Worm (Caenorhabditis elegans): ENCODE measurements around the gene C08G9.2.

The C08G9.2 gene

DNA sequence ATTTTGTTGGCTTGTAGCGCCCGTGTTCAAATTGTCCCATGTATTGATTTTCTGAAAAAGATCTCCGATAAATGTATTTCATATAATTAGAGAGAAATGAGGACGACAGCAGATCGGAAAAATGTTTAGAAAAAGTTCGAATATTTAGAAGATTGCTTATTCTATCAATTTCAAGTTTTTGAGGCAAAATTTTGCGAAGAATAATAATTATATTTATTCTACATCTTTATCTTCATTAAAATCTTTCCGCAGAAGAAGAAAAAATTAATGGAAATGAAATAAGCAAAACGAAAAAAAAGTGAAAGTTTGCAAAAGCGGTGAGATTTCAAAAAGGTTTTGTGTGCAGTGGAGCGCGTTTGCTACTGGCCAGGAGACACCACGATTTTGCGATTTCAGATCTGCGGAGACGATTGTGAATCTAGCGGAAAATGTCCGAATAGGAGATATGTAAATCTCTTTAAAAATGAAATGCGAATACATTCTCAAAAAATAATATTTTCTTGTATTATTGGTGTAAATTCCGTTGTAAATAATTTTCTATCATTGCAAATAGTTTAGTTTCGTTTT is 18.5 kb downstream of the C08G9.2 start, which contains the start of gene nrde-4 (continued):
- TF ChIP-seq lin-40 (tag; optimal IDR thresholded peaks at IDR 0.05) = peak; percentile 8
- TF ChIP-seq hlh-26 (GFP tag; conservative IDR thresholded peaks at IDR 0.05) = no peak
- no peak for TF ChIP-seq snpc-3.4 (tag; optimal IDR thresholded peaks at IDR 0.05)
- TF ChIP-seq lsy-27 (tag; optimal IDR thresholded peaks at IDR 0.05; ENCODE audit: borderline replicate concordance, insufficient read depth) = peak; percentile 31
- TF ChIP-seq mcd-1 (GFP tag; IDR thresholded peaks at IDR 0.05) = peak; percentile 95
- TF ChIP-seq hmg-1.2 (GFP tag; IDR thresholded peaks at IDR 0.05) = peak; percentile 31; the same call in 1 of the 2 replicates
- TF ChIP-seq ztf-22 (GFP tag; optimal IDR thresholded peaks at IDR 0.05) = no peak
- TF ChIP-seq dpl-1 (GFP tag; optimal IDR thresholded peaks at IDR 0.05) = no peak
- no peak for TF ChIP-seq F57C9.4 (tag; optimal IDR thresholded peaks at IDR 0.05)
- no peak for TF ChIP-seq ztf-6 (GFP tag; IDR thresholded peaks at IDR 0.05)
- TF ChIP-seq egl-44 (GFP tag; IDR thresholded peaks at IDR 0.05) = no peak
- no peak for TF ChIP-seq madf-8 (GFP tag; conservative IDR thresholded peaks at IDR 0.05)
- no peak for TF ChIP-seq F55B11.4 (tag; optimal IDR thresholded peaks at IDR 0.05; ENCODE audit: borderline replicate concordance, insufficient read depth)
- no peak for TF ChIP-seq him-1 (tag; optimal IDR thresholded peaks at IDR 0.05)
- peak; percentile 51 for TF ChIP-seq nhr-80 (tag; optimal IDR thresholded peaks at IDR 0.05)
- TF ChIP-seq bed-1 (GFP tag; IDR thresholded peaks at IDR 0.05) = no peak
- peak; percentile 12 for TF ChIP-seq ztf-18 (tag; optimal IDR thresholded peaks at IDR 0.05)
- TF ChIP-seq attf-6 (GFP tag; IDR thresholded peaks at IDR 0.05) = no peak
- TF ChIP-seq efl-1 (GFP tag; optimal IDR thresholded peaks at IDR 0.05) = peak; percentile 20
- TF ChIP-seq ztf-26 (tag; optimal IDR thresholded peaks at IDR 0.05) = no peak
- TF ChIP-seq ceh-79 (tag; optimal IDR thresholded peaks at IDR 0.05) = no peak
- no peak for TF ChIP-seq F22D6.2 (tag; optimal IDR thresholded peaks at IDR 0.05)
- TF ChIP-seq ceh-27 (GFP tag; optimal IDR thresholded peaks at IDR 0.05) = peak; percentile 19
- no peak for TF ChIP-seq snpc-4 (GFP tag; optimal IDR thresholded peaks at IDR 0.05)
- TF ChIP-seq snpc-4 (tag; optimal IDR thresholded peaks at IDR 0.05) = peak in 3 of 4 experiments; percentile 15 to 56 (median 52)
- peak; percentile 96 for TF ChIP-seq ceh-100 (GFP tag; IDR thresholded peaks at IDR 0.05)
- no peak for TF ChIP-seq ztf-3 (GFP tag; optimal IDR thresholded peaks at IDR 0.05)
- no peak for TF ChIP-seq zim-3 (tag; optimal IDR thresholded peaks at IDR 0.05)
- TF ChIP-seq cebp-1 (GFP tag; IDR thresholded peaks at IDR 0.05) = no peak
- peak; percentile 54 for TF ChIP-seq cebp-1 (tag; optimal IDR thresholded peaks at IDR 0.05)
- no peak for TF ChIP-seq F49E8.2 (tag; optimal IDR thresholded peaks at IDR 0.05; ENCODE audit: insufficient read depth)
- peak; percentile 56 for TF ChIP-seq lin-54 (GFP tag; optimal IDR thresholded peaks at IDR 0.05)
- no peak for TF ChIP-seq zfh-2 (GFP tag; conservative IDR thresholded peaks at IDR 0.05)
- peak; percentile 83 for TF ChIP-seq F23B12.7 (tag; optimal IDR thresholded peaks at IDR 0.05; ENCODE audit: insufficient read depth)
- no peak for TF ChIP-seq Y79H2A.3 (GFP tag; conservative IDR thresholded peaks at IDR 0.05)
- TF ChIP-seq lir-1 (GFP tag; conservative IDR thresholded peaks at IDR 0.05) = no peak
- no peak for TF ChIP-seq nhr-27 (tag; optimal IDR thresholded peaks at IDR 0.05)
- TF ChIP-seq C06A6.2 (GFP tag; conservative IDR thresholded peaks at IDR 0.05) = no peak
- no peak for TF ChIP-seq aptf-2 (GFP tag; conservative IDR thresholded peaks at IDR 0.05)

DNA sequence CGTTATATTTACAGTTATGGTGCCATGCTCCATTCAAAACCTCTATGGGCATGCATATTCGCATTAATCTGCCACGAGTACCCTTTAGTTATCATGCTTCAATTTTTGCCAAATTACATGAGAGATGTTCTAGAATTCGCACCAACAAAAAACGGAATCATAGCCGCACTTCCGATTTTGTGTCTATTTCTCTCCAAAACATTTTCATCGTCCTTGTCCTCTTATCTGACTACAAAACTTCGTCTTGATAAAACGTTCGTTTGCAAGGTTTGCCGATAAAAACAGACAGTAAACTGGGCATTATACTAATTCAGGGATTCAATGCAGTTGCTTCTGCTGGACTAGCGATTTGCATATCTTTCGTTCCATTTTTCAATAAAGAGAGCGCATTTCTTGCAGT is 19.6 kb downstream of the C08G9.2 start:
- TF ChIP-seq ztf-6 (GFP tag; IDR thresholded peaks at IDR 0.05) (no peak), nhr-80 (tag; optimal IDR thresholded peaks at IDR 0.05) (peak; percentile 28)
